Worm (Caenorhabditis elegans) whole organism, young adult: ENCODE data around the gene F33H1.4.

Experiments used
- B0019.2 ChIP-seq: fragments of 200-800 bp; sonication (Bioruptor generic); conservative IDR thresholded peaks from 2 replicates; pipeline ENCODE4 v1.3.6; 2022; ENCODE audit warnings: missing genetic modification reagents, missing genetic modification characterization, missing compliant biosample characterization
- D2030.7 ChIP-seq: fragments of 200-800 bp; sonication (Bioruptor generic); IDR thresholded peaks from 2 replicates; pipeline ENCODE4 v1.3.6; 2022; ENCODE audit warnings: missing genetic modification reagents, missing genetic modification characterization, missing compliant biosample characterization
- F10E7.11 ChIP-seq: sonication (generic microtip); optimal IDR thresholded peaks from 2 replicates; lab custom pipeline; 2017; ENCODE audit warnings: mild to moderate bottlenecking, missing genetic modification characterization, moderate library complexity, missing compliant biosample characterization
- F39B2.1 ChIP-seq: fragments of 200-800 bp; sonication (Bioruptor generic); IDR thresholded peaks from 2 replicates; pipeline ENCODE4 v1.3.6; 2022; ENCODE audit warnings: missing genetic modification reagents, missing genetic modification characterization, missing compliant biosample characterization
- F49E8.2 ChIP-seq: sonication (generic microtip); optimal IDR thresholded peaks from 3 replicates; lab custom pipeline; 2017; ENCODE audit warnings: missing genetic modification characterization, mild to moderate bottlenecking, missing compliant biosample characterization, antibody characterized with exemption, moderate library complexity; ENCODE audit not compliant: insufficient read depth
- F55B11.4 ChIP-seq: sonication (generic microtip); optimal IDR thresholded peaks from 2 replicates; lab custom pipeline; 2016; ENCODE audit warnings: missing compliant biosample characterization, missing genetic modification characterization, borderline replicate concordance; ENCODE audit not compliant: insufficient read depth
- K12H6.12 ChIP-seq: fragments of 200-800 bp; sonication (Bioruptor generic); optimal IDR thresholded peaks from 2 replicates; lab custom pipeline; 2018; ENCODE audit warnings: mild to moderate bottlenecking, missing genetic modification characterization, missing compliant biosample characterization
- Y53F4B.3 ChIP-seq: fragments of 200-800 bp; sonication (Bioruptor generic); IDR thresholded peaks from 2 replicates; pipeline ENCODE4 v1.3.6; 2022; ENCODE audit warnings: missing genetic modification reagents, missing genetic modification characterization, missing compliant biosample characterization
- Y53G8AR.9 ChIP-seq: fragments of 200-800 bp; sonication (Bioruptor generic); conservative IDR thresholded peaks from 2 replicates; pipeline ENCODE4 v1.3.6; 2022; ENCODE audit warnings: missing genetic modification reagents, missing genetic modification characterization, missing compliant biosample characterization
- aptf-2 ChIP-seq: fragments of 200-800 bp; sonication (Bioruptor generic); conservative IDR thresholded peaks from 2 replicates; pipeline ENCODE4 v1.3.6; 2022; ENCODE audit warnings: missing genetic modification reagents, missing genetic modification characterization, missing compliant biosample characterization
- attf-6 ChIP-seq: fragments of 200-800 bp; sonication (Bioruptor generic); IDR thresholded peaks from 2 replicates; pipeline ENCODE4 v1.3.6; 2022; ENCODE audit warnings: missing genetic modification reagents, missing genetic modification characterization, missing compliant biosample characterization
- bed-2 ChIP-seq: fragments of 200-800 bp; sonication (Bioruptor generic); IDR thresholded peaks from 2 replicates; pipeline ENCODE4 v1.3.6; 2022; ENCODE audit warnings: missing genetic modification reagents, missing genetic modification characterization, missing compliant biosample characterization
- ceh-100 ChIP-seq: fragments of 200-800 bp; sonication (Bioruptor generic); IDR thresholded peaks from 2 replicates; pipeline ENCODE4 v1.3.6; 2022; ENCODE audit warnings: missing genetic modification reagents, missing genetic modification characterization, missing compliant biosample characterization
- dpl-1 ChIP-seq: fragments of 150-350 bp; optimal IDR thresholded peaks from 2 replicates; lab custom pipeline; 2014; ENCODE audit warnings: missing biosample characterization, missing genetic modification reagents, missing genetic modification characterization
- efl-1 ChIP-seq: fragments of 150-350 bp; optimal IDR thresholded peaks from 2 replicates; lab custom pipeline; 2014; ENCODE audit warnings: missing biosample characterization, missing genetic modification reagents, missing genetic modification characterization
- egl-18 ChIP-seq: fragments of 200-800 bp; sonication (Bioruptor generic); IDR thresholded peaks from 2 replicates; pipeline ENCODE4 v1.3.6; 2022; ENCODE audit warnings: missing genetic modification reagents, missing genetic modification characterization, missing compliant biosample characterization
- fkh-3 ChIP-seq: sonication (generic microtip); optimal IDR thresholded peaks from 2 replicates; lab custom pipeline; 2016; ENCODE audit warnings: mild to moderate bottlenecking, missing genetic modification characterization, missing compliant biosample characterization
- hsf-1 ChIP-seq: fragments of 200-800 bp; sonication (Bioruptor generic); IDR thresholded peaks from 2 replicates; pipeline ENCODE4 v1.3.6; 2022; ENCODE audit warnings: missing genetic modification reagents, missing genetic modification characterization, missing compliant biosample characterization
- let-526 ChIP-seq: fragments of 200-800 bp; sonication (Bioruptor generic); IDR thresholded peaks from 2 replicates; pipeline ENCODE4 v1.3.6; 2022; ENCODE audit warnings: missing genetic modification reagents, missing genetic modification characterization, missing compliant biosample characterization
- let-607 ChIP-seq, 2 experiments: fragments of 200-800 bp in 1 of 2; sonication (Bioruptor generic) in 1 of 2; sonication (generic microtip) in 1 of 2; optimal IDR thresholded peaks; 2 replicates each; lab custom pipeline; 2016 to 2018; ENCODE audit warnings: mild to moderate bottlenecking in 2 of 2, missing compliant biosample characterization in 2 of 2, missing genetic modification characterization in 2 of 2, moderate library complexity in 2 of 2, missing genotype in 1 of 2
- lin-40 ChIP-seq: sonication (generic microtip); optimal IDR thresholded peaks from 2 replicates; lab custom pipeline; 2016; ENCODE audit warnings: missing genetic modification characterization, mild to moderate bottlenecking, missing compliant biosample characterization, missing genotype, missing genetic modification reagents
- lin-54 ChIP-seq: fragments of 200-800 bp; sonication (Bioruptor generic); optimal IDR thresholded peaks from 2 replicates; lab custom pipeline; 2018; ENCODE audit warnings: mild to moderate bottlenecking, missing genetic modification characterization, missing compliant biosample characterization
- lsl-1 ChIP-seq: fragments of 200-800 bp; sonication (Bioruptor generic); optimal IDR thresholded peaks from 2 replicates; lab custom pipeline; 2018; ENCODE audit warnings: mild to moderate bottlenecking, missing genetic modification characterization, moderate library complexity, missing compliant biosample characterization
- madf-3 ChIP-seq: fragments of 200-800 bp; sonication (Bioruptor generic); IDR thresholded peaks from 2 replicates; pipeline ENCODE4 v1.3.6; 2022; ENCODE audit warnings: missing genetic modification reagents, missing genetic modification characterization, missing compliant biosample characterization
- madf-6 ChIP-seq: fragments of 200-800 bp; sonication (Bioruptor generic); IDR thresholded peaks from 2 replicates; pipeline ENCODE4 v1.3.6; 2022; ENCODE audit warnings: missing genetic modification reagents, missing genetic modification characterization, missing compliant biosample characterization
- madf-8 ChIP-seq: fragments of 200-800 bp; sonication (Bioruptor generic); conservative IDR thresholded peaks from 2 replicates; pipeline ENCODE4 v1.3.6; 2022; ENCODE audit warnings: missing genetic modification reagents, missing genetic modification characterization, missing compliant biosample characterization
- nfya-1 ChIP-seq: sonication (generic microtip); optimal IDR thresholded peaks from 2 replicates; lab custom pipeline; 2017; ENCODE audit warnings: antibody characterized with exemption, missing compliant biosample characterization, missing genetic modification characterization, borderline replicate concordance; ENCODE audit not compliant: insufficient read depth
- nfyb-1 ChIP-seq: fragments of 200-800 bp; sonication (Bioruptor generic); IDR thresholded peaks from 2 replicates; pipeline ENCODE4 v1.3.6; 2022; ENCODE audit warnings: missing genetic modification reagents, missing genetic modification characterization, missing compliant biosample characterization
- nhr-27 ChIP-seq: fragments of 200-800 bp; sonication (Bioruptor generic); optimal IDR thresholded peaks from 2 replicates; lab custom pipeline; 2018; ENCODE audit warnings: mild to moderate bottlenecking, missing genetic modification characterization, moderate library complexity, missing compliant biosample characterization
- nhr-90 ChIP-seq: sonication (generic microtip); optimal IDR thresholded peaks from 2 replicates; lab custom pipeline; 2016; ENCODE audit warnings: missing genotype, mild to moderate bottlenecking, missing genetic modification characterization, missing compliant biosample characterization
- rcor-1 ChIP-seq: fragments of 200-800 bp; sonication (Bioruptor generic); IDR thresholded peaks from 2 replicates; pipeline ENCODE4 v1.3.6; 2022; ENCODE audit warnings: missing genetic modification reagents, missing genetic modification characterization, missing compliant biosample characterization
- rec-8 ChIP-seq, 2 experiments: sonication (generic microtip); optimal IDR thresholded peaks; 2 replicates each; lab custom pipeline; 2016; ENCODE audit warnings: mild to moderate bottlenecking in 2 of 2, missing genetic modification characterization in 2 of 2, missing genetic modification reagents in 2 of 2, missing genotype in 2 of 2, missing biosample characterization in 1 of 2, missing compliant biosample characterization in 1 of 2, moderate library complexity in 1 of 2
- rpc-1 ChIP-seq, 2 experiments: fragments of 150-350 bp in 1 of 2; sonication (generic microtip) in 1 of 2; optimal IDR thresholded peaks; 2 replicates each; lab custom pipeline; 2014 to 2018; ENCODE audit warnings: missing biosample characterization in 1 of 2, missing genetic modification characterization in 1 of 2, missing genetic modification reagents in 1 of 2, missing genotype in 1 of 2
- sdz-38 ChIP-seq: sonication (generic microtip); optimal IDR thresholded peaks from 2 replicates; lab custom pipeline; 2016; ENCODE audit warnings: missing genotype, missing genetic modification characterization, missing compliant biosample characterization
- sea-2 ChIP-seq: fragments of 200-800 bp; sonication (Bioruptor generic); IDR thresholded peaks from 2 replicates; pipeline ENCODE4 v1.3.6; 2022; ENCODE audit warnings: missing genetic modification characterization, missing compliant biosample characterization
- snpc-1.3 ChIP-seq: sonication (generic microtip); optimal IDR thresholded peaks from 2 replicates; lab custom pipeline; 2017; ENCODE audit warnings: missing genetic modification characterization, mild to moderate bottlenecking, missing compliant biosample characterization, antibody characterized with exemption, moderate library complexity, missing genotype, missing genetic modification reagents; ENCODE audit not compliant: insufficient read depth
- snpc-4 ChIP-seq, 5 experiments: fragments of 150-350 bp in 1 of 5; sonication (generic microtip) in 4 of 5; optimal IDR thresholded peaks; 2 replicates each; lab custom pipeline; 2014 to 2018; ENCODE audit warnings: missing genetic modification characterization in 5 of 5, missing biosample characterization in 3 of 5, antibody characterized with exemption in 2 of 5, mild to moderate bottlenecking in 2 of 5, missing compliant biosample characterization in 2 of 5, missing genotype in 2 of 5, moderate library complexity in 2 of 5, missing genetic modification reagents in 1 of 5
- somi-1 ChIP-seq: fragments of 200-800 bp; sonication (Bioruptor generic); optimal IDR thresholded peaks from 2 replicates; lab custom pipeline; 2018; ENCODE audit warnings: mild to moderate bottlenecking, missing genetic modification characterization, missing compliant biosample characterization
- xnd-1 ChIP-seq: sonication (generic microtip); optimal IDR thresholded peaks from 2 replicates; lab custom pipeline; 2016; ENCODE audit warnings: missing genotype, missing genetic modification reagents, missing genetic modification characterization, missing compliant biosample characterization
- zfh-2 ChIP-seq: fragments of 200-800 bp; sonication (Bioruptor generic); conservative IDR thresholded peaks from 2 replicates; pipeline ENCODE4 v1.3.6; 2022; ENCODE audit warnings: missing genetic modification reagents, missing genetic modification characterization, missing compliant biosample characterization
- zim-3 ChIP-seq: sonication (generic microtip); optimal IDR thresholded peaks from 2 replicates; lab custom pipeline; 2017; ENCODE audit warnings: mild to moderate bottlenecking, missing genetic modification characterization, moderate library complexity, missing compliant biosample characterization
- ztf-18 ChIP-seq: sonication (generic microtip); optimal IDR thresholded peaks from 2 replicates; lab custom pipeline; 2016; ENCODE audit warnings: missing genotype, mild to moderate bottlenecking, missing genetic modification characterization, missing compliant biosample characterization
- ztf-26 ChIP-seq: sonication (generic microtip); optimal IDR thresholded peaks from 2 replicates; lab custom pipeline; 2017; ENCODE audit warnings: missing genetic modification characterization, missing compliant biosample characterization
- ztf-3 ChIP-seq: fragments of 200-800 bp; sonication (Bioruptor generic); optimal IDR thresholded peaks from 2 replicates; lab custom pipeline; 2018; ENCODE audit warnings: mild to moderate bottlenecking, missing genetic modification characterization, missing compliant biosample characterization

F33H1.4 gene

DNA sequence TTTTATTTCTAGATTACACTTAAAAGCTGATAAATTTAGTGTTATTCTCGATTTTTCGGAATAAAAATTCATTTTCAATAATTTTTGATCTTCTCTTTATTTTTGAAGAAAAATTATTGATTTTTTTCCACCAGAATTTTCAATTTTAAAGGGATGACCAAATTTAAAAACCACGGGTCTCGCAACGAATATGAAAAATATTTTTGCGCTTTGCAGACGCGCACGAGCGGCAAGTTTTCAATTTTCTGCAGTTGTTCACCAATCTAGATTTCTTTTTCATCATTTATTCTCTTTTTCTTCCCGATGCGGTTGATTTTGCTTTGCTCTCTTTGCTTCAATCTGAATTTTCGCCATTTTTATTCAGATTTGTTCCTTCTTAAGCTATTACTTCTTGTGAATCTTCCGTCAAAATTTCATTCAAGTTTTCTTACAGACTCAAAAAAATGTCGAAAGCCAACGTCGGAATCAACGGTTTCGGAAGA is 3.6 kb upstream of the F33H1.4 start, which contains the start of gene gpd-4 (continued):
- peak; percentile 47 for TF ChIP-seq xnd-1 (tag; lab: Kevin White, UChicago)
- TF ChIP-seq somi-1 (GFP tag; lab: Kevin White, UChicago) = no peak
- peak; percentile 81 for TF ChIP-seq madf-6
- TF ChIP-seq nhr-90 (tag; lab: Kevin White, UChicago) = no peak
- no peak for TF ChIP-seq lin-40 (tag; lab: Kevin White, UChicago)
- no peak for TF ChIP-seq sea-2
- TF ChIP-seq zfh-2 (GFP tag; lab: Robert Waterston, UW) = no peak
- no peak for TF ChIP-seq let-607 (tag; optimal IDR thresholded peaks at IDR 0.05; lab: Kevin White, UChicago)
- no peak for TF ChIP-seq egl-18 (GFP tag; lab: Robert Waterston, UW)
- TF ChIP-seq Y53G8AR.9 (GFP tag; lab: Robert Waterston, UW) = no peak
- TF ChIP-seq hsf-1 (GFP tag; lab: Robert Waterston, UW) = no peak
- no peak for TF ChIP-seq snpc-1.3 (tag; lab: Kevin White, UChicago)
- no peak for TF ChIP-seq ztf-26
- no peak for TF ChIP-seq F49E8.2 (tag; lab: Kevin White, UChicago)
- no peak for TF ChIP-seq let-526 (GFP tag; lab: Robert Waterston, UW)
- TF ChIP-seq rpc-1 (optimal IDR thresholded peaks at IDR 0.05; lab: Kevin White, UChicago) = no peak
- no peak for TF ChIP-seq rpc-1 (tag; optimal IDR thresholded peaks at IDR 0.05; lab: Kevin White, UChicago)
- no peak for TF ChIP-seq K12H6.12
- no peak for TF ChIP-seq snpc-4 (GFP tag; optimal IDR thresholded peaks at IDR 0.05; lab: Kevin White, UChicago)
- peak in 1 of 4 experiments; percentile 30 for TF ChIP-seq snpc-4 (tag; optimal IDR thresholded peaks at IDR 0.05; lab: Kevin White, UChicago)

DNA sequence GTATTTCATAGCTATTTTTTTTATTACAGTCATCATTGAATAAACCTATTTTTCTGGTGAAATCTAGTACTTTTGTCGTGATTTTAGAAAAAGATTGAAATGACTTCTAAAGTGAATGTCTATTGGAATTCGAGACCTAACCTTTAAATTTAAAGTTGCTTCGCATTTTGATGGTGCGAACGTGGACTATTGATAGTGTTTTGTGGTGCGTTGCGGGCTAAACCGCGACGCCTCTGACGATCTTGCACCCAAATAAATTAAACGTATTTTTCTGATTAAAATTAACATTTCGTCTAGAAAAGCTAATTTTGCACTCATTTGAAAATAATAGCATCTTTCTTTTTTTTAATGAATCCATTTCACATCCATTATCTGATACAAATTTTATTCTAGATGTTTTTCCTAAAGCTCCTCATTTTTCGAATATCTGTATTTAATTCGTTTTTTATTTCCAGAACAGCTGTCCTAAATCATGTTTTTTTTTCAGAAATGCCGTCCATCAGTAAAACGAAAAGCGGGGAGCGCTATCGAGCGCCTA is 1.9 kb upstream of the F33H1.4 start, which contains the start of gene wbp-11:
Gene wbp-11 (plus strand): TSS at position 488 of the 538 bp plus-strand sequence.
- TF ChIP-seq fkh-3 (tag; lab: Kevin White, UChicago) (no peak), nfyb-1 (GFP tag; lab: Robert Waterston, UW) (no peak), madf-3 (GFP tag; lab: Robert Waterston, UW) (peak; percentile 90), lin-54 (GFP tag; lab: Kevin White, UChicago) (peak; percentile 0), dpl-1 (no peak), F55B11.4 (tag; lab: Kevin White, UChicago) (no peak), rec-8 (tag; optimal IDR thresholded peaks at IDR 0.05; lab: Kevin White, UChicago) (no peak), bed-2 (GFP tag; lab: Robert Waterston, UW) (no peak), xnd-1 (tag; lab: Kevin White, UChicago) (no peak), attf-6 (GFP tag; lab: Robert Waterston, UW) (no peak), zim-3 (tag; lab: Kevin White, UChicago) (no peak), F10E7.11 (tag; lab: Kevin White, UChicago) (no peak), hsf-1 (GFP tag; lab: Robert Waterston, UW) (no peak), B0019.2 (GFP tag; lab: Robert Waterston, UW) (no peak), zfh-2 (GFP tag; lab: Robert Waterston, UW) (no peak), sdz-38 (tag; lab: Kevin White, UChicago) (no peak), ceh-100 (0 out of 2 replicates have a peak, but pooled peaks have one; percentile 24), lsl-1 (GFP tag; lab: Kevin White, UChicago) (peak; percentile 4), nhr-27 (no peak), aptf-2 (GFP tag; lab: Robert Waterston, UW) (no peak), rcor-1 (GFP tag; lab: Robert Waterston, UW) (no peak), D2030.7 (GFP tag; lab: Robert Waterston, UW) (peak; percentile 39; the same call in 1 of the 2 replicates), F39B2.1 (GFP tag; lab: Robert Waterston, UW) (no peak), ztf-3 (GFP tag; lab: Kevin White, UChicago) (no peak), nfya-1 (no peak), Y53F4B.3 (GFP tag; lab: Robert Waterston, UW) (no peak), ztf-18 (tag; lab: Kevin White, UChicago) (no peak), madf-6 (peak; percentile 52; the same call in 1 of the 2 replicates), F49E8.2 (tag; lab: Kevin White, UChicago) (peak; percentile 25), efl-1 (GFP tag; lab: Kevin White, UChicago) (peak; percentile 23), madf-8 (GFP tag; lab: Robert Waterston, UW) (no peak)
